Fruit fly (Drosophila melanogaster): ENCODE measurements around the gene CG15046.
A peak's percentile ranks its signal among the peaks of the same experiment; 100 is the strongest.

Gene CG15046

dm6 chrX:18479307-18480134 is 9.9 kb downstream of the CG15046 start, which contains the start of gene CG32547 (continued):
- TF ChIP-seq Met (GFP tag; optimal IDR thresholded peaks at IDR 0.05), result peak; percentile 43
- no peak for TF ChIP-seq CG6276 (GFP tag; optimal IDR thresholded peaks at IDR 0.05)
- TF ChIP-seq CG8119 (GFP tag; IDR thresholded peaks at IDR 0.05), result no peak; the same call in 2 of the 3 replicates
- peak; percentile 36 for TF ChIP-seq svp (GFP tag)
- no peak for TF ChIP-seq CG11762 (GFP tag; optimal IDR thresholded peaks at IDR 0.05; ENCODE audit: insufficient read depth)
- TF ChIP-seq CG6163 (GFP tag; IDR thresholded peaks at IDR 0.05), result peak; percentile 34; the same call in 1 of the 3 replicates
- TF ChIP-seq Eip78C (GFP tag), result peak; percentile 74
- TF ChIP-seq acj6 (GFP tag; optimal IDR thresholded peaks at IDR 0.05), result no peak
- peak; percentile 21 for TF ChIP-seq CG10669 (GFP tag; optimal IDR thresholded peaks at IDR 0.05)
- no peak for TF ChIP-seq vri (GFP tag; optimal IDR thresholded peaks at IDR 0.05)
- TF ChIP-seq pdm3 (GFP tag; optimal IDR thresholded peaks at IDR 0.05), result no peak
- no peak for TF ChIP-seq Sox15 (GFP tag; optimal IDR thresholded peaks at IDR 0.05)
- no peak for TF ChIP-seq Blimp-1 (GFP tag; optimal IDR thresholded peaks at IDR 0.05)
- TF ChIP-seq CG8319 (GFP tag; optimal IDR thresholded peaks at IDR 0.05), result no peak
- TF ChIP-seq dsx (GFP tag; optimal IDR thresholded peaks at IDR 0.05; ENCODE audit: poor library complexity, severe bottlenecking), result no peak
- no peak for TF ChIP-seq CG8632 (GFP tag; optimal IDR thresholded peaks at IDR 0.05)
- TF ChIP-seq dac (GFP tag; optimal IDR thresholded peaks at IDR 0.05), result no peak
- peak; percentile 33 for TF ChIP-seq Hr4 (GFP tag; optimal IDR thresholded peaks at IDR 0.05)

DNA sequence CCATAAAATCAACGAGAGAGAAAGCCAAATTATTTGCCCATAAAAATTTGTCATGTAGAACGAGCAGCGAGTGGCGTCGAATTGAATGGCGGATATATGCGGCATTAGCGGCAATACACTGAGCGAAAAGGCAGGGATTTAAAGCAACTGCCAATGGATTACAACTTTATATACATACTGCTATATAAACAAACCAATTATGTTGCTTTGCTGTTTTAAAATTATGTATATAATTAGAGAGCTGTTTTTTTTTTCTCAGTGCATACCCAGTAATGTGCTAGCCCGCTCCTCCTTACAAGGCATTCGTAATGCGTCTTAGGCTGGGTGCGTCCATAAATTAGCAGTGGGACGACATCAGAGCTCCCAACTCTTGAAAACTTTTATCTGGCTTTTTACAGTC is 21.5 kb downstream of the CG15046 start:
- TF ChIP-seq CG32006 (GFP tag; optimal IDR thresholded peaks at IDR 0.05) (no peak), pdm3 (GFP tag; optimal IDR thresholded peaks at IDR 0.05) (no peak), dsx (GFP tag; optimal IDR thresholded peaks at IDR 0.05; ENCODE audit: poor library complexity, severe bottlenecking) (no peak), ss (GFP tag; optimal IDR thresholded peaks at IDR 0.05) (no peak), CG8119 (GFP tag; IDR thresholded peaks at IDR 0.05) (no peak), esn (GFP tag; optimal IDR thresholded peaks at IDR 0.05) (no peak), spab (GFP tag; optimal IDR thresholded peaks at IDR 0.05) (no peak), dac (GFP tag; optimal IDR thresholded peaks at IDR 0.05) (no peak), achi (GFP tag; optimal IDR thresholded peaks at IDR 0.05) (no peak), CG10631 (GFP tag; optimal IDR thresholded peaks at IDR 0.05) (no peak), lz (GFP tag; optimal IDR thresholded peaks at IDR 0.05) (no peak), Hr4 (GFP tag; optimal IDR thresholded peaks at IDR 0.05) (no peak), CG6163 (GFP tag; IDR thresholded peaks at IDR 0.05) (no peak), net (GFP tag; optimal IDR thresholded peaks at IDR 0.05) (no peak), CG6792 (GFP tag; optimal IDR thresholded peaks at IDR 0.05) (no peak), CG11902 (GFP tag; optimal IDR thresholded peaks at IDR 0.05) (no peak), cyc (GFP tag; optimal IDR thresholded peaks at IDR 0.05) (no peak), Met (GFP tag; optimal IDR thresholded peaks at IDR 0.05) (no peak)

dm6 chrX:18460318-18460717 is 29.1 kb downstream of the CG15046 start, which contains the start of gene CG43843:
Gene CG43843 (minus strand): TSS chrX:18460418.
- TF ChIP-seq Ets21C (GFP tag; optimal IDR thresholded peaks at IDR 0.05) (no peak), CG7368 (GFP tag; optimal IDR thresholded peaks at IDR 0.05) (no peak), CG8319 (GFP tag; optimal IDR thresholded peaks at IDR 0.05) (no peak), spab (GFP tag; optimal IDR thresholded peaks at IDR 0.05) (no peak)

dm6 chrX:18452717-18453116 is 36.7 kb downstream of the CG15046 start:
- TF ChIP-seq svp (GFP tag), result peak; percentile 44
- no peak for TF ChIP-seq cyc (GFP tag; optimal IDR thresholded peaks at IDR 0.05)

DNA sequence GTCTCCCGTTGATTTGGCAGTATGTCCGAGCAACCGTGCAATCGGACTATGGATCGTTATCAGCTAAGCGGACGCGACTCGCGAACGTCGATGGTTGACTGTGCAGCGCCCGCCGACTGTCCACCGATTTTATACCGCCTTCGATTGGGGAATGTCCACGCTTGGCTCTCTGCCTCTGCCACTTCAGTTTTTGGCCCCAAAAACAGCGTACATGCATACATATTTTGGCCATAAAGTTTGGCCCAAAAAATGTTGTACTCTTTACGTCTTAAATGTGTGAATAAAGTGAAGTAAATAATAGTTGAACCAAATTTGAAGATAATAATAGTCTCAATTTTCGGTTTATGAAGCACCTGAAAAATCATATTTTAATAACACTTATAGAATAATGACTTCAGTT is 48.9 kb downstream of the CG15046 start, which contains the start of gene CG32548:
Gene CG32548, minus strand, starts transcription at position 101 of the 400 bp plus-strand sequence.
- TF ChIP-seq eg (GFP tag; IDR thresholded peaks at IDR 0.05) (no peak), CG11294 (GFP tag; IDR thresholded peaks at IDR 0.05) (no peak), Ets96B (tag; optimal IDR thresholded peaks at IDR 0.05) (no peak), CG6163 (GFP tag; IDR thresholded peaks at IDR 0.05) (no peak), dsx (GFP tag; optimal IDR thresholded peaks at IDR 0.05; ENCODE audit: poor library complexity, severe bottlenecking) (no peak), Sox102F (GFP tag; optimal IDR thresholded peaks at IDR 0.05) (no peak), CG6808 (GFP tag; optimal IDR thresholded peaks at IDR 0.05) (no peak), net (GFP tag; optimal IDR thresholded peaks at IDR 0.05) (no peak), topi (GFP tag; optimal IDR thresholded peaks at IDR 0.05) (no peak), Ets21C (GFP tag; optimal IDR thresholded peaks at IDR 0.05) (no peak), CG3032 (tag; optimal IDR thresholded peaks at IDR 0.05) (no peak), Eip75B (GFP tag; optimal IDR thresholded peaks at IDR 0.05) (no peak), CG3919 (GFP tag; optimal IDR thresholded peaks at IDR 0.05) (no peak), achi (GFP tag; optimal IDR thresholded peaks at IDR 0.05) (no peak), CG6276 (GFP tag; optimal IDR thresholded peaks at IDR 0.05) (no peak), CG8319 (GFP tag; optimal IDR thresholded peaks at IDR 0.05) (no peak), OdsH (GFP tag; optimal IDR thresholded peaks at IDR 0.05) (no peak), esn (GFP tag; optimal IDR thresholded peaks at IDR 0.05) (no peak), Sox14 (GFP tag; optimal IDR thresholded peaks at IDR 0.05) (no peak)
